Fruit fly (Drosophila melanogaster): ENCODE data around the gene CG14926.
A peak's percentile ranks its signal among the peaks of the same experiment; 100 is the strongest.

CG14926 gene

dm6 chr2L:11328357-11328756 is 14.8 kb downstream of the CG14926 start (continued):
- TF ChIP-seq Sp1 (GFP tag; optimal IDR thresholded peaks at IDR 0.05) (peak; percentile 65), dmrt93B (GFP tag; optimal IDR thresholded peaks at IDR 0.05) (peak; percentile 13), Rel (GFP tag; optimal IDR thresholded peaks at IDR 0.05) (no peak), Rel (tag; optimal IDR thresholded peaks at IDR 0.05) (no peak), dl (GFP tag; optimal IDR thresholded peaks at IDR 0.05; ENCODE audit: insufficient read depth in 1 of 2, partially characterized antibody in 2 of 2) (no peak), usp (GFP tag; optimal IDR thresholded peaks at IDR 0.05) (no peak), HLH106 (tag; optimal IDR thresholded peaks at IDR 0.05) (peak; percentile 67), ey (GFP tag; optimal IDR thresholded peaks at IDR 0.05) (peak; percentile 75), pan (optimal IDR thresholded peaks at IDR 0.05) (no peak)

- TF ChIP-seq ey (GFP tag; optimal IDR thresholded peaks at IDR 0.05), result no peak
- peak; percentile 76 for TF ChIP-seq h (GFP tag; optimal IDR thresholded peaks at IDR 0.05)
- TF ChIP-seq br (GFP tag; optimal IDR thresholded peaks at IDR 0.05), result no peak
- TF ChIP-seq sv (GFP tag; optimal IDR thresholded peaks at IDR 0.05), result no peak
- no peak for TF ChIP-seq Myc (optimal IDR thresholded peaks at IDR 0.05)
- TF ChIP-seq brk (GFP tag; optimal IDR thresholded peaks at IDR 0.05), result no peak
- TF ChIP-seq Dif (GFP tag; optimal IDR thresholded peaks at IDR 0.05; ENCODE audit: partially characterized antibody), result no peak
- TF ChIP-seq Jra (GFP tag; optimal IDR thresholded peaks at IDR 0.05), result no peak
- no peak for TF ChIP-seq lola (GFP tag; optimal IDR thresholded peaks at IDR 0.05)
- TF ChIP-seq CG32264 (GFP tag; optimal IDR thresholded peaks at IDR 0.05), result no peak
- peak; percentile 49 for TF ChIP-seq psq (GFP tag; optimal IDR thresholded peaks at IDR 0.05)
- TF ChIP-seq Mio (GFP tag; optimal IDR thresholded peaks at IDR 0.05), result no peak
- TF ChIP-seq dmrt93B (GFP tag; optimal IDR thresholded peaks at IDR 0.05), result peak; percentile 25
- TF ChIP-seq foxo (GFP tag; optimal IDR thresholded peaks at IDR 0.05), result peak in 1 of 2 experiments; percentile 80
- TF ChIP-seq rgr (GFP tag; optimal IDR thresholded peaks at IDR 0.05), result peak; percentile 19
- TF ChIP-seq Rel (GFP tag; optimal IDR thresholded peaks at IDR 0.05), result no peak
- no peak for TF ChIP-seq Rel (tag; optimal IDR thresholded peaks at IDR 0.05)
- no peak for TF ChIP-seq Hnf4 (GFP tag; optimal IDR thresholded peaks at IDR 0.05)
- TF ChIP-seq usp (GFP tag; optimal IDR thresholded peaks at IDR 0.05), result no peak
- no peak for TF ChIP-seq pan (optimal IDR thresholded peaks at IDR 0.05)
- TF ChIP-seq HLH106 (tag; optimal IDR thresholded peaks at IDR 0.05), result peak; percentile 73
- TF ChIP-seq CrebA (GFP tag; optimal IDR thresholded peaks at IDR 0.05; ENCODE audit: borderline replicate concordance), result no peak
- no peak for TF ChIP-seq Hr83 (GFP tag; optimal IDR thresholded peaks at IDR 0.05; ENCODE audit: poor library complexity, severe bottlenecking)
- no peak for TF ChIP-seq dl (GFP tag; optimal IDR thresholded peaks at IDR 0.05; ENCODE audit: insufficient read depth in 1 of 2, partially characterized antibody in 2 of 2)
- no peak for TF ChIP-seq N (GFP tag; optimal IDR thresholded peaks at IDR 0.05)
- no peak for TF ChIP-seq Sp1 (GFP tag; optimal IDR thresholded peaks at IDR 0.05)
- TF ChIP-seq sage (GFP tag; optimal IDR thresholded peaks at IDR 0.05), result no peak
- TF ChIP-seq jim (GFP tag; optimal IDR thresholded peaks at IDR 0.05), result no peak
- no peak for TF ChIP-seq Hr78 (GFP tag; optimal IDR thresholded peaks at IDR 0.05)
- TF ChIP-seq Vsx2 (GFP tag; optimal IDR thresholded peaks at IDR 0.05; ENCODE audit: partially characterized antibody), result no peak
- TF ChIP-seq tai (GFP tag; optimal IDR thresholded peaks at IDR 0.05), result no peak
- no peak for TF ChIP-seq Dfd (GFP tag; optimal IDR thresholded peaks at IDR 0.05)
- TF ChIP-seq OdsH (GFP tag; optimal IDR thresholded peaks at IDR 0.05), result peak; percentile 19
- TF ChIP-seq dsf (GFP tag; optimal IDR thresholded peaks at IDR 0.05; ENCODE audit: borderline replicate concordance), result no peak
- TF ChIP-seq Abd-B (GFP tag; optimal IDR thresholded peaks at IDR 0.05), result no peak
- peak; percentile 84 for TF ChIP-seq fru (GFP tag; optimal IDR thresholded peaks at IDR 0.05)
- no peak for TF ChIP-seq GATAd (GFP tag; optimal IDR thresholded peaks at IDR 0.05)
- peak; percentile 41 for TF ChIP-seq woc (GFP tag; optimal IDR thresholded peaks at IDR 0.05)
- peak; percentile 28 for TF ChIP-seq CG9705 (GFP tag; optimal IDR thresholded peaks at IDR 0.05)
Observed at dm6 chr2L:11326373-11326772, 16.7 kb downstream of the CG14926 start.

- TF ChIP-seq HLH106 (tag; optimal IDR thresholded peaks at IDR 0.05), result peak; percentile 89
- peak; percentile 78 for TF ChIP-seq brk (GFP tag; optimal IDR thresholded peaks at IDR 0.05)
- TF ChIP-seq CG32264 (GFP tag; optimal IDR thresholded peaks at IDR 0.05), result peak; percentile 81
- no peak for TF ChIP-seq Vsx2 (GFP tag; optimal IDR thresholded peaks at IDR 0.05; ENCODE audit: partially characterized antibody)
- peak; percentile 68 for TF ChIP-seq CG9705 (GFP tag; optimal IDR thresholded peaks at IDR 0.05)
- peak; percentile 94 for TF ChIP-seq fru (GFP tag; optimal IDR thresholded peaks at IDR 0.05)
- no peak for TF ChIP-seq sv (GFP tag; optimal IDR thresholded peaks at IDR 0.05)
- no peak for TF ChIP-seq jim (GFP tag; optimal IDR thresholded peaks at IDR 0.05)
- TF ChIP-seq dmrt93B (GFP tag; optimal IDR thresholded peaks at IDR 0.05), result peak; percentile 77
- no peak for TF ChIP-seq Dif (GFP tag; optimal IDR thresholded peaks at IDR 0.05; ENCODE audit: partially characterized antibody)
- peak; percentile 43 for TF ChIP-seq Mio (GFP tag; optimal IDR thresholded peaks at IDR 0.05)
- peak; percentile 54 for TF ChIP-seq dsf (GFP tag; optimal IDR thresholded peaks at IDR 0.05; ENCODE audit: borderline replicate concordance)
- TF ChIP-seq Hnf4 (GFP tag; optimal IDR thresholded peaks at IDR 0.05), result peak; percentile 93
- TF ChIP-seq sage (GFP tag; optimal IDR thresholded peaks at IDR 0.05), result peak; percentile 80
- TF ChIP-seq Hr78 (GFP tag; optimal IDR thresholded peaks at IDR 0.05), result no peak
- peak; percentile 94 for TF ChIP-seq rgr (GFP tag; optimal IDR thresholded peaks at IDR 0.05)
- TF ChIP-seq Sp1 (GFP tag; optimal IDR thresholded peaks at IDR 0.05), result peak; percentile 88
- TF ChIP-seq dl (GFP tag; optimal IDR thresholded peaks at IDR 0.05; ENCODE audit: insufficient read depth in 1 of 2, partially characterized antibody in 2 of 2), result no peak
- TF ChIP-seq h (GFP tag; optimal IDR thresholded peaks at IDR 0.05), result peak; percentile 94
- peak; percentile 93 for TF ChIP-seq OdsH (GFP tag; optimal IDR thresholded peaks at IDR 0.05)
- peak; percentile 58 for TF ChIP-seq Jra (GFP tag; optimal IDR thresholded peaks at IDR 0.05)
- no peak for TF ChIP-seq pan (optimal IDR thresholded peaks at IDR 0.05)
- no peak for TF ChIP-seq Myc (optimal IDR thresholded peaks at IDR 0.05)
- TF ChIP-seq N (GFP tag; optimal IDR thresholded peaks at IDR 0.05), result no peak
- peak; percentile 86 for TF ChIP-seq tai (GFP tag; optimal IDR thresholded peaks at IDR 0.05)
- peak; percentile 30 for TF ChIP-seq GATAd (GFP tag; optimal IDR thresholded peaks at IDR 0.05)
- TF ChIP-seq Hr83 (GFP tag; optimal IDR thresholded peaks at IDR 0.05; ENCODE audit: poor library complexity, severe bottlenecking), result no peak
- TF ChIP-seq Rel (GFP tag; optimal IDR thresholded peaks at IDR 0.05), result peak; percentile 73
- peak; percentile 45 for TF ChIP-seq Rel (tag; optimal IDR thresholded peaks at IDR 0.05)
- no peak for TF ChIP-seq Dfd (GFP tag; optimal IDR thresholded peaks at IDR 0.05)
- no peak for TF ChIP-seq Abd-B (GFP tag; optimal IDR thresholded peaks at IDR 0.05)
- TF ChIP-seq usp (GFP tag; optimal IDR thresholded peaks at IDR 0.05), result no peak
- TF ChIP-seq br (GFP tag; optimal IDR thresholded peaks at IDR 0.05), result peak; percentile 92
- peak; percentile 86 for TF ChIP-seq psq (GFP tag; optimal IDR thresholded peaks at IDR 0.05)
- peak; percentile 33 to 94 for TF ChIP-seq foxo (GFP tag; optimal IDR thresholded peaks at IDR 0.05)
- TF ChIP-seq CrebA (GFP tag; optimal IDR thresholded peaks at IDR 0.05; ENCODE audit: borderline replicate concordance), result peak; percentile 73
- TF ChIP-seq woc (GFP tag; optimal IDR thresholded peaks at IDR 0.05), result peak; percentile 88
Observed at dm6 chr2L:11323917-11324316, 19.2 kb downstream of the CG14926 start.
